Worm (Caenorhabditis elegans) whole organism, young adult: ENCODE data around the gene nspb-10.

Source experiments
- B0019.2 ChIP-seq: fragments of 200-800 bp; sonication (Bioruptor generic); conservative IDR thresholded peaks from 2 replicates; pipeline ENCODE4 v1.3.6; 2022; ENCODE audit warnings: missing genetic modification reagents, missing genetic modification characterization, missing compliant biosample characterization
- B0035.1 ChIP-seq: sonication (generic microtip); optimal IDR thresholded peaks from 2 replicates; lab custom pipeline; 2016; ENCODE audit warnings: missing genetic modification characterization, mild to moderate bottlenecking, missing compliant biosample characterization, missing genotype, missing genetic modification reagents
- C06A6.2 ChIP-seq: fragments of 200-800 bp; sonication (Bioruptor generic); conservative IDR thresholded peaks from 2 replicates; pipeline ENCODE4 v1.3.6; 2022; ENCODE audit warnings: missing genetic modification characterization, missing compliant biosample characterization
- C17E4.6 ChIP-seq: fragments of 200-800 bp; sonication (Bioruptor generic); IDR thresholded peaks from 2 replicates; pipeline ENCODE4 v1.3.6; 2022; ENCODE audit warnings: missing genetic modification reagents, missing genetic modification characterization, missing compliant biosample characterization
- F23B12.7 ChIP-seq: sonication (generic microtip); optimal IDR thresholded peaks from 2 replicates; lab custom pipeline; 2017; ENCODE audit warnings: missing genetic modification characterization, mild to moderate bottlenecking, missing compliant biosample characterization, antibody characterized with exemption, moderate library complexity; ENCODE audit not compliant: insufficient read depth
- K11D2.4 ChIP-seq: fragments of 200-800 bp; sonication (Bioruptor generic); IDR thresholded peaks from 2 replicates; pipeline ENCODE4 v1.3.6; 2022; ENCODE audit warnings: missing genetic modification reagents, missing genetic modification characterization, missing compliant biosample characterization
- T07F8.4 ChIP-seq: sonication (generic microtip); optimal IDR thresholded peaks from 2 replicates; lab custom pipeline; 2016; ENCODE audit warnings: mild to moderate bottlenecking, missing genetic modification characterization, moderate library complexity, missing compliant biosample characterization
- T26A5.8 ChIP-seq: sonication (generic microtip); optimal IDR thresholded peaks from 2 replicates; lab custom pipeline; 2016; ENCODE audit warnings: missing genetic modification characterization, missing compliant biosample characterization
- Y53F4B.3 ChIP-seq: fragments of 200-800 bp; sonication (Bioruptor generic); IDR thresholded peaks from 2 replicates; pipeline ENCODE4 v1.3.6; 2022; ENCODE audit warnings: missing genetic modification reagents, missing genetic modification characterization, missing compliant biosample characterization
- Y67H2A.10 ChIP-seq: fragments of 200-800 bp; sonication (Bioruptor generic); conservative IDR thresholded peaks from 2 replicates; pipeline ENCODE4 v1.3.6; 2022; ENCODE audit warnings: missing genetic modification reagents, missing genetic modification characterization, missing compliant biosample characterization
- Y95B8A.8 ChIP-seq: fragments of 200-800 bp; sonication (Bioruptor generic); IDR thresholded peaks from 2 replicates; pipeline ENCODE4 v1.3.6; 2022; ENCODE audit warnings: missing genetic modification reagents, missing genetic modification characterization, missing compliant biosample characterization
- ZK185.1 ChIP-seq: sonication (generic microtip); optimal IDR thresholded peaks from 2 replicates; lab custom pipeline; 2016; ENCODE audit warnings: mild to moderate bottlenecking, missing genetic modification characterization, missing compliant biosample characterization; ENCODE audit not compliant: poor library complexity, severe bottlenecking
- akir-1 ChIP-seq: fragments of 200-800 bp; sonication (Bioruptor generic); optimal IDR thresholded peaks from 2 replicates; lab custom pipeline; 2018; ENCODE audit warnings: mild to moderate bottlenecking, missing genetic modification characterization, moderate library complexity, missing compliant biosample characterization
- aptf-2 ChIP-seq: fragments of 200-800 bp; sonication (Bioruptor generic); conservative IDR thresholded peaks from 2 replicates; pipeline ENCODE4 v1.3.6; 2022; ENCODE audit warnings: missing genetic modification reagents, missing genetic modification characterization, missing compliant biosample characterization
- aptf-3 ChIP-seq: fragments of 200-800 bp; sonication (Bioruptor generic); IDR thresholded peaks from 2 replicates; pipeline ENCODE4 v1.3.6; 2022; ENCODE audit warnings: missing genetic modification characterization, missing compliant biosample characterization
- athp-1 ChIP-seq: sonication (generic microtip); optimal IDR thresholded peaks from 2 replicates; lab custom pipeline; 2017; ENCODE audit warnings: mild to moderate bottlenecking, missing genetic modification characterization, missing compliant biosample characterization
- bed-2 ChIP-seq: fragments of 200-800 bp; sonication (Bioruptor generic); IDR thresholded peaks from 2 replicates; pipeline ENCODE4 v1.3.6; 2022; ENCODE audit warnings: missing genetic modification reagents, missing genetic modification characterization, missing compliant biosample characterization
- ccch-3 ChIP-seq: fragments of 200-800 bp; sonication (Bioruptor generic); optimal IDR thresholded peaks from 2 replicates; lab custom pipeline; 2018; ENCODE audit warnings: mild to moderate bottlenecking, missing genetic modification characterization, missing compliant biosample characterization
- cebp-2 ChIP-seq: fragments of 200-800 bp; sonication (Bioruptor generic); IDR thresholded peaks from 2 replicates; pipeline ENCODE4 v1.3.6; 2022; ENCODE audit warnings: missing genetic modification characterization, missing compliant biosample characterization
- ceh-40 ChIP-seq: fragments of 200-800 bp; sonication (Bioruptor generic); IDR thresholded peaks from 2 replicates; pipeline ENCODE4 v1.3.6; 2022; ENCODE audit warnings: missing genetic modification characterization, missing compliant biosample characterization
- dox-1 ChIP-seq: fragments of 200-800 bp; sonication (Bioruptor generic); IDR thresholded peaks from 2 replicates; pipeline ENCODE4 v1.3.6; 2022; ENCODE audit warnings: missing genetic modification reagents, missing genetic modification characterization, missing compliant biosample characterization
- efl-1 ChIP-seq: fragments of 150-350 bp; optimal IDR thresholded peaks from 2 replicates; lab custom pipeline; 2014; ENCODE audit warnings: missing biosample characterization, missing genetic modification reagents, missing genetic modification characterization
- egl-18 ChIP-seq: fragments of 200-800 bp; sonication (Bioruptor generic); IDR thresholded peaks from 2 replicates; pipeline ENCODE4 v1.3.6; 2022; ENCODE audit warnings: missing genetic modification reagents, missing genetic modification characterization, missing compliant biosample characterization
- egrh-3 ChIP-seq: fragments of 200-800 bp; sonication (Bioruptor generic); IDR thresholded peaks from 2 replicates; pipeline ENCODE4 v1.3.6; 2022; ENCODE audit warnings: missing genetic modification reagents, missing genetic modification characterization, missing compliant biosample characterization
- ets-4 ChIP-seq: fragments of 200-800 bp; sonication (Bioruptor generic); optimal IDR thresholded peaks from 2 replicates; lab custom pipeline; 2018; ENCODE audit warnings: mild to moderate bottlenecking, missing genetic modification characterization, missing compliant biosample characterization
- hmg-1.2 ChIP-seq: fragments of 200-800 bp; sonication (Bioruptor generic); IDR thresholded peaks from 2 replicates; pipeline ENCODE4 v1.3.6; 2022; ENCODE audit warnings: missing genetic modification reagents, missing genetic modification characterization, missing compliant biosample characterization
- hmg-20 ChIP-seq: fragments of 200-800 bp; sonication (Bioruptor generic); IDR thresholded peaks from 2 replicates; pipeline ENCODE4 v1.3.6; 2022; ENCODE audit warnings: missing genetic modification reagents, missing genetic modification characterization, missing compliant biosample characterization
- hrde-1 ChIP-seq: sonication (generic microtip); optimal IDR thresholded peaks from 2 replicates; lab custom pipeline; 2016; ENCODE audit warnings: missing genetic modification characterization, mild to moderate bottlenecking, missing compliant biosample characterization, moderate library complexity, missing genotype, missing genetic modification reagents, borderline replicate concordance
- hsf-1 ChIP-seq: fragments of 200-800 bp; sonication (Bioruptor generic); IDR thresholded peaks from 2 replicates; pipeline ENCODE4 v1.3.6; 2022; ENCODE audit warnings: missing genetic modification reagents, missing genetic modification characterization, missing compliant biosample characterization
- lin-26 ChIP-seq: fragments of 200-800 bp; sonication (Bioruptor generic); IDR thresholded peaks from 2 replicates; pipeline ENCODE4 v1.3.6; 2022; ENCODE audit warnings: missing genetic modification reagents, missing genetic modification characterization, missing compliant biosample characterization
- lin-35 ChIP-seq, 3 experiments: fragments of 150-350 bp in 2 of 3; sonication (generic microtip) in 1 of 3; optimal IDR thresholded peaks; 2 replicates each; lab custom pipeline; 2014 to 2018; ENCODE audit warnings: missing biosample characterization in 3 of 3, missing genetic modification characterization in 3 of 3, missing genetic modification reagents in 3 of 3
- lin-40 ChIP-seq: sonication (generic microtip); optimal IDR thresholded peaks from 2 replicates; lab custom pipeline; 2016; ENCODE audit warnings: missing genetic modification characterization, mild to moderate bottlenecking, missing compliant biosample characterization, missing genotype, missing genetic modification reagents
- lin-54 ChIP-seq: fragments of 200-800 bp; sonication (Bioruptor generic); optimal IDR thresholded peaks from 2 replicates; lab custom pipeline; 2018; ENCODE audit warnings: mild to moderate bottlenecking, missing genetic modification characterization, missing compliant biosample characterization
- mxl-1 ChIP-seq: sonication (generic microtip); optimal IDR thresholded peaks from 2 replicates; lab custom pipeline; 2016; ENCODE audit warnings: missing genetic modification characterization, missing compliant biosample characterization
- nfya-2 ChIP-seq: fragments of 200-800 bp; sonication (Bioruptor generic); IDR thresholded peaks from 2 replicates; pipeline ENCODE4 v1.3.6; 2022; ENCODE audit warnings: missing genetic modification reagents, missing genetic modification characterization, missing compliant biosample characterization
- nhr-80 ChIP-seq: sonication (generic microtip); optimal IDR thresholded peaks from 2 replicates; lab custom pipeline; 2016; ENCODE audit warnings: missing genetic modification characterization, missing compliant biosample characterization
- rec-8 ChIP-seq, 2 experiments: sonication (generic microtip); optimal IDR thresholded peaks; 2 replicates each; lab custom pipeline; 2016; ENCODE audit warnings: mild to moderate bottlenecking in 2 of 2, missing genetic modification characterization in 2 of 2, missing genetic modification reagents in 2 of 2, missing genotype in 2 of 2, missing biosample characterization in 1 of 2, missing compliant biosample characterization in 1 of 2, moderate library complexity in 1 of 2
- repo-1 ChIP-seq: sonication (generic microtip); optimal IDR thresholded peaks from 2 replicates; lab custom pipeline; 2017; ENCODE audit warnings: mild to moderate bottlenecking, missing genetic modification characterization, missing compliant biosample characterization
- snpc-3.4 ChIP-seq: sonication (generic microtip); optimal IDR thresholded peaks from 2 replicates; lab custom pipeline; 2017; ENCODE audit warnings: missing genetic modification characterization, mild to moderate bottlenecking, missing compliant biosample characterization, antibody characterized with exemption, moderate library complexity, missing genotype, missing genetic modification reagents
- snpc-4 ChIP-seq, 5 experiments: fragments of 150-350 bp in 1 of 5; sonication (generic microtip) in 4 of 5; optimal IDR thresholded peaks; 2 replicates each; lab custom pipeline; 2014 to 2018; ENCODE audit warnings: missing genetic modification characterization in 5 of 5, missing biosample characterization in 3 of 5, antibody characterized with exemption in 2 of 5, mild to moderate bottlenecking in 2 of 5, missing compliant biosample characterization in 2 of 5, missing genotype in 2 of 5, moderate library complexity in 2 of 5, missing genetic modification reagents in 1 of 5
- sptf-2 ChIP-seq: fragments of 200-800 bp; sonication (Bioruptor generic); optimal IDR thresholded peaks from 2 replicates; lab custom pipeline; 2018; ENCODE audit warnings: mild to moderate bottlenecking, missing genetic modification characterization, missing compliant biosample characterization
- tbp1 ChIP-seq: fragments of 200-800 bp; sonication (Bioruptor generic); optimal IDR thresholded peaks from 2 replicates; lab custom pipeline; 2018; ENCODE audit warnings: mild to moderate bottlenecking, missing genetic modification characterization, missing compliant biosample characterization
- unc-130 ChIP-seq: sonication (generic microtip); optimal IDR thresholded peaks from 2 replicates; lab custom pipeline; 2016; ENCODE audit warnings: missing genetic modification reagents, missing genetic modification characterization, missing compliant biosample characterization
- xnd-1 ChIP-seq: sonication (generic microtip); optimal IDR thresholded peaks from 2 replicates; lab custom pipeline; 2016; ENCODE audit warnings: missing genotype, missing genetic modification reagents, missing genetic modification characterization, missing compliant biosample characterization
- ztf-25 ChIP-seq: fragments of 200-800 bp; sonication (Bioruptor generic); IDR thresholded peaks from 2 replicates; pipeline ENCODE4 v1.3.6; 2022; ENCODE audit warnings: missing genetic modification reagents, missing genetic modification characterization, missing compliant biosample characterization
- ztf-28 ChIP-seq: fragments of 200-800 bp; sonication (Bioruptor generic); IDR thresholded peaks from 2 replicates; pipeline ENCODE4 v1.3.6; 2022; ENCODE audit warnings: missing genetic modification reagents, missing genetic modification characterization, missing compliant biosample characterization
- ztf-3 ChIP-seq: fragments of 200-800 bp; sonication (Bioruptor generic); optimal IDR thresholded peaks from 2 replicates; lab custom pipeline; 2018; ENCODE audit warnings: mild to moderate bottlenecking, missing genetic modification characterization, missing compliant biosample characterization

nspb-10 gene

DNA sequence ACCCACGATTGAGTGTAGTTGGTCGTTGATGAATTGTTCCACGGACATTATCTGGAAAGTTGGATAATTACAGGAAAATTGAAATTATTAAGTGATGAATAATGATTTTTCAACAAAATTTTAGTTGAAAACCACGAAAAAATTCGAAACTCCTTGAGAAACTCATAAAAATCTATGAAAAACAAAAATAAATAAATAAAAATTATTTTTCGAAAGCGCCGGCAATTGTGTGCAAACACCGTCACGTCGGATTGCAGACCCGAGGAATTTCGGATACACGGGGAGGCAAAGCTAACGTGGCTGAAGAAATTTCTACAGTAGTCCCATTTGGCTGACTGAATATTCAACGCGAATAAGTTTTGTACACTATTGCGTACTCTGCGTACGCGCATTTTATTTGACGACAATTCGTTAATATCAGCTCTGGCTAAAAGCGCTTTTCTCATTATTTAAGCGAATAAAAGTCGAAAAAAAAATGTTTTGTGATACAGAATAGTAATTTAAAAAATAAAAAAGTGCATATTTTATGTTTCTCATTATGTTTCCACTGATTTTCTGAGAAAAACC, 26.4 kb downstream of the nspb-10 start, which contains the start of gene mog-4:
mog-4 (minus strand) TSS at position 51 of the 567 bp plus-strand sequence.
- TF ChIP-seq ztf-3 (peak; percentile 81), C17E4.6 (GFP tag; lab: Robert Waterston, UW) (peak; percentile 100), B0019.2 (GFP tag; lab: Robert Waterston, UW) (peak; percentile 100), lin-35 (GFP tag; optimal IDR thresholded peaks at IDR 0.05; lab: Kevin White, UChicago) (peak in 2 of 3 experiments; percentile 26 to 84), T26A5.8 (tag; lab: Kevin White, UChicago) (peak; percentile 7), C06A6.2 (peak; percentile 98), athp-1 (peak; percentile 97), Y95B8A.8 (peak; percentile 99), lin-40 (tag; lab: Kevin White, UChicago) (peak; percentile 98), egrh-3 (GFP tag; lab: Robert Waterston, UW) (peak; percentile 90), aptf-2 (peak; percentile 99), hmg-20 (peak; percentile 95), snpc-3.4 (tag; lab: Kevin White, UChicago) (peak; percentile 18), Y53F4B.3 (GFP tag; lab: Robert Waterston, UW) (peak; percentile 93), rec-8 (tag; optimal IDR thresholded peaks at IDR 0.05; lab: Kevin White, UChicago) (peak; percentile 62 to 86), mxl-1 (tag; lab: Kevin White, UChicago) (peak; percentile 28), egl-18 (GFP tag; lab: Robert Waterston, UW) (peak; percentile 97), repo-1 (tag; lab: Kevin White, UChicago) (peak; percentile 84), ceh-40 (GFP tag; lab: Robert Waterston, UW) (peak; percentile 95), aptf-3 (GFP tag; lab: Robert Waterston, UW) (peak; percentile 95), hmg-1.2 (GFP tag; lab: Robert Waterston, UW) (peak; percentile 100), F23B12.7 (tag; lab: Kevin White, UChicago) (peak; percentile 25), nhr-80 (tag; lab: Kevin White, UChicago) (peak; percentile 80), ccch-3 (GFP tag; lab: Kevin White, UChicago) (peak; percentile 97), unc-130 (GFP tag; lab: Kevin White, UChicago) (peak; percentile 97), lin-54 (GFP tag; lab: Kevin White, UChicago) (peak; percentile 97), ztf-25 (GFP tag; lab: Robert Waterston, UW) (peak; percentile 100), hrde-1 (tag; lab: Kevin White, UChicago) (peak; percentile 85), snpc-4 (GFP tag; optimal IDR thresholded peaks at IDR 0.05; lab: Kevin White, UChicago) (peak; percentile 31), snpc-4 (tag; optimal IDR thresholded peaks at IDR 0.05; lab: Kevin White, UChicago) (peak; percentile 41 to 91 (median 72)), K11D2.4 (peak; percentile 99), dox-1 (peak; percentile 100), Y67H2A.10 (GFP tag; lab: Robert Waterston, UW) (peak; percentile 99), ztf-28 (GFP tag; lab: Robert Waterston, UW) (peak; percentile 100), T07F8.4 (tag; lab: Kevin White, UChicago) (peak; percentile 48), efl-1 (peak; percentile 65), xnd-1 (tag; lab: Kevin White, UChicago) (peak; percentile 86), ets-4 (GFP tag; lab: Kevin White, UChicago) (peak; percentile 10), B0035.1 (tag; lab: Kevin White, UChicago) (peak; percentile 81), cebp-2 (GFP tag; lab: Robert Waterston, UW) (peak; percentile 97), sptf-2 (GFP tag; lab: Kevin White, UChicago) (peak; percentile 9), hsf-1 (peak; percentile 93), ZK185.1 (peak; percentile 97), tbp1 (GFP tag; lab: Kevin White, UChicago) (peak; percentile 76), akir-1 (GFP tag; lab: Kevin White, UChicago) (peak; percentile 89), nfya-2 (GFP tag; lab: Robert Waterston, UW) (peak; percentile 89), bed-2 (peak; percentile 100), lin-26 (GFP tag; lab: Robert Waterston, UW) (peak; percentile 98)
